Worm (Caenorhabditis elegans) whole organism, L3 larva: ENCODE results near the gene F20D6.15.

ENCODE experiments used
- egl-5 ChIP-seq: fragments of 150-350 bp; optimal IDR thresholded peaks from 2 replicates; lab custom pipeline; 2017; ENCODE audit warnings: missing biosample characterization, missing genetic modification reagents, missing genetic modification characterization, inconsistent platforms
- elt-1 ChIP-seq: fragments of 150-350 bp; optimal IDR thresholded peaks from 2 replicates; lab custom pipeline; 2014; ENCODE audit warnings: missing biosample characterization, missing genetic modification characterization
- lin-39 ChIP-seq: fragments of 150-350 bp; optimal IDR thresholded peaks from 2 replicates; lab custom pipeline; 2018; ENCODE audit warnings: missing biosample characterization, missing genetic modification reagents, missing genetic modification characterization
- nhr-23 ChIP-seq: fragments of 150-350 bp; optimal IDR thresholded peaks from 2 replicates; lab custom pipeline; 2014; ENCODE audit warnings: missing biosample characterization, missing genetic modification reagents, missing genetic modification characterization
- skn-1 ChIP-seq: fragments of 150-350 bp; optimal IDR thresholded peaks from 2 replicates; lab custom pipeline; 2014; ENCODE audit warnings: missing biosample characterization, missing genetic modification characterization

DNA sequence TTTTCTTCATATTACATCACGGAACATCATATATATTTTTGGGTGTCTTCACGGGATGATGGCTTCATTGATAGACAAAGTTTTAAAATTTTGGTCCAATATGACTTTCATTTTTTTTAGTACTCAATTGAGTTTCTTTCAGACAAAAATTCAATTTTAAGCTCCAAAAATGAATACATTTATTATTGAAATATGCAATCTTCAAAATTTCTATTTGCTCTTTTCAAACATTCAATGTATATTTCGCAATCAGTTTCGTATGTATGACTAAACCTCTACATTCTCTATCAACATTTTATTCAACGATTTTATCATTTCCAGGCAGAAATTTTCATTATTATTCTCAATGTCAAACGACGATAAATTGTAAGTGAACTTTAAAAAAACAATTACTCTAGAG, 4.9 kb downstream of the F20D6.15 start, which contains the start of gene srp-8:
- TF ChIP-seq egl-5 (tag; lab: Kevin White, UChicago) (no peak), elt-1 (tag; lab: Kevin White, UChicago) (no peak), nhr-23 (tag; lab: Kevin White, UChicago) (no peak), skn-1 (tag; lab: Kevin White, UChicago) (no peak), lin-39 (tag; lab: Kevin White, UChicago) (no peak)
